Worm (Caenorhabditis elegans) whole organism, L4/young adult: ENCODE results near the gene srh-214.

ENCODE experiments used
- W03F9.2 ChIP-seq: fragments of 150-350 bp; optimal IDR thresholded peaks from 2 replicates; lab custom pipeline; 2014; ENCODE audit warnings: missing biosample characterization, missing genetic modification characterization
- dao-5 ChIP-seq: sonication (generic microtip); optimal IDR thresholded peaks from 2 replicates; lab custom pipeline; 2016; ENCODE audit warnings: missing genotype, missing genetic modification characterization, moderate library complexity, missing compliant biosample characterization

DNA sequence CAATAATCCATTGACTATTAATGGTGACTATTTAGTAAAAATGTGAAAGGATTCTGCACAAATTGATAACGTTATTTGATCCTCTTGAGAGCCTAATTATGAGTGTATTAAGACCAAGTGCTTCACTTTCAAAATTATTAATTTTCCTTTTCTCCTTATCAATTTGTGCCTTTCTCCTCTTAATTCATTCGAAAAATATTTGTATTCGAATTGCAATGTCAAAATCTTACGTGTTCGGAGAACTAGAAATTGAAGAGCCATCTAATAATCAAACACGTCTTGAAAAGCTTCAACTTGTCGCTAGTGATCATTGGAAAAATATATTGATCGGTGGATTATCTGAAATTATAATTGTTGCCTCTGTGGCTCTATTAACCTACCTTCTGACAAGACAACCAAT is 18.9 kb upstream of the srh-214 start, which contains the start of the genes clec-36 and clec-26:
- TF ChIP-seq W03F9.2 (tag; lab: Kevin White, UChicago) (no peak), dao-5 (tag; lab: Kevin White, UChicago) (no peak)
